Worm (Caenorhabditis elegans): ENCODE results near the gene F14F9.5.

DNA sequence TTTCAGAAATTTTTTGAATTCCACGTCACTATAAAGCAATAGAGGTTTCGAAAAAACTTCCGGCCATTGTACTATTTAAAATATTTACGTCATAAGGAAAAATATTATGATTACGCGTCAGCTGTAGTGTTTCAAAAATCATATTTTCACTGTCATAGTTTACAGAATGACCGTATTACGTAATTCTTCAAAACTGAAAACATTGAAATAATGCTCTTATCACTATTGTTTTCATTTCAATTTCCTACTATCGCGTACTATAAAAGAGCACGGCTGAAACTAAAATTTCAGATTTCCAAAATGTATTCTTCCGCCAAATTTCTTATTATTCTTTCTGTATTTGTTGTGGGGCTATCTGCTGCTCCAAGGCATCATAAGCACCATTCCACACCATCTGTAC, 17.6 kb downstream of the F14F9.5 start, which contains the start of gene F14F9.2:
- TF ChIP-seq hnd-1 (tag; optimal IDR thresholded peaks at IDR 0.05) (no peak), B0310.2 (tag; optimal IDR thresholded peaks at IDR 0.05) (no peak), tra-4 (tag; optimal IDR thresholded peaks at IDR 0.05) (no peak), tbx-37 (GFP tag; conservative IDR thresholded peaks at IDR 0.05) (no peak), ets-7 (tag; optimal IDR thresholded peaks at IDR 0.05) (no peak), flt-1 (GFP tag; IDR thresholded peaks at IDR 0.05) (no peak), ama-1 (optimal IDR thresholded peaks at IDR 0.05) (no peak), tbx-11 (GFP tag; IDR thresholded peaks at IDR 0.05) (no peak), F13C5.2 (tag; optimal IDR thresholded peaks at IDR 0.05) (no peak), aly-1 (tag; optimal IDR thresholded peaks at IDR 0.05) (no peak), hmg-4 (GFP tag; optimal IDR thresholded peaks at IDR 0.05) (no peak), pes-1 (GFP tag; IDR thresholded peaks at IDR 0.05) (no peak)
